Worm (Caenorhabditis elegans): ENCODE measurements around the gene C45H4.21.

C45H4.21 gene

DNA sequence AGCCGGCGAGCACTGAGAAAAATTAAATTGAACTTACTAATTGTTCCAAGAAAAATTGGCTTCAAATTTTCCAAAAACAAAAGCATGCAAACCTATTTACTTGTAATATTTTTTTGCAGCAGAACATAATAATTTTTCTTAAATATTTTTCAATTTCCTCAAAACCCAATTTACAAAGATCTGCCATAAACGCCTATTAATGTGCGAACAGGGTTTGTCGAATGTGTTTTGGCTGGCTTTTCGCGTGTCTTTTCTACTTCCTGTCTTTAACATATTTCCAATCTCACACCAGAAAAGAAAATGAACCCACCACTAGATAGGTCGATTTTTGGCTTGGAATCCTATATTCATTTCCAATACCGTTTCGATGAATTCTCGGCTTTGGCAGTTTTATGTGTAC lies 25.9 kb upstream of the C45H4.21 start, which contains the start of gene C45H4.18:
C45H4.18 (plus strand) TSS at position 301 of the 400 bp plus-strand sequence.
- no peak for TF ChIP-seq elt-3 (tag; optimal IDR thresholded peaks at IDR 0.05)
- TF ChIP-seq lin-35 (GFP tag; optimal IDR thresholded peaks at IDR 0.05) = no peak
- TF ChIP-seq tbx-2 (tag; optimal IDR thresholded peaks at IDR 0.05) = no peak
- TF ChIP-seq blmp-1 (tag; optimal IDR thresholded peaks at IDR 0.05) = no peak
- no peak for TF ChIP-seq unc-30 (tag; optimal IDR thresholded peaks at IDR 0.05)
- no peak for TF ChIP-seq sox-4 (tag; optimal IDR thresholded peaks at IDR 0.05)
- TF ChIP-seq F16B12.6 (tag; optimal IDR thresholded peaks at IDR 0.05) = no peak
- TF ChIP-seq ceh-63 (GFP tag; optimal IDR thresholded peaks at IDR 0.05) = no peak
- TF ChIP-seq egl-13 (tag; optimal IDR thresholded peaks at IDR 0.05) = no peak
- TF ChIP-seq unc-130 (tag; optimal IDR thresholded peaks at IDR 0.05) = no peak
- TF ChIP-seq xbp-1 (tag; optimal IDR thresholded peaks at IDR 0.05) = no peak
- no peak for TF ChIP-seq snu-23 (GFP tag; optimal IDR thresholded peaks at IDR 0.05)
- no peak for TF ChIP-seq nhr-76 (tag; optimal IDR thresholded peaks at IDR 0.05)
- TF ChIP-seq lin-39 (tag; optimal IDR thresholded peaks at IDR 0.05) = no peak
- TF ChIP-seq alr-1 (tag; optimal IDR thresholded peaks at IDR 0.05; ENCODE audit: borderline replicate concordance) = no peak
- TF ChIP-seq nhr-77 (tag; optimal IDR thresholded peaks at IDR 0.05) = no peak
- TF ChIP-seq ceh-90 (tag; optimal IDR thresholded peaks at IDR 0.05) = no peak

DNA sequence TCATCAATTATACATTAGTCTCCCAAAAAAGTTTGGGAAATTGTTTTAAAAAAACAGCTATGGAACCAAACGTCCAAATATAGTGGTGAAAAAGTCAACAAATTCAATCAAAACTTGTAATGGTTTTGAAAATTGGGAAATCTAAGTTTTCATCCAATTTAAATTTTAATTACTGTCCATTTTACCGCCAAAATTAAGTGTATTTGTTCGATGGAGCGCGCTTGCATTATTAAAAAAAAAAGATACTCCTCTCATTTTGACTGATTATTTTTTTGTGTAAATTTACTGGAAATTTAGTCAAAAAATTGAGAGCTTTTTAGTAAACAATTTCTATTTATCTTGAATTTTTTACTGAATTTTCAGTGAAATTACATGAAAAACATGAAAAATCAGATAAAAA lies 25.1 kb upstream of the C45H4.21 start:
- TF ChIP-seq efl-1 (optimal IDR thresholded peaks at IDR 0.05) (no peak), efl-1 (GFP tag; optimal IDR thresholded peaks at IDR 0.05 in 1 of 2) (peak; percentile 19 to 92), nhr-84 (tag; optimal IDR thresholded peaks at IDR 0.05) (no peak)

DNA sequence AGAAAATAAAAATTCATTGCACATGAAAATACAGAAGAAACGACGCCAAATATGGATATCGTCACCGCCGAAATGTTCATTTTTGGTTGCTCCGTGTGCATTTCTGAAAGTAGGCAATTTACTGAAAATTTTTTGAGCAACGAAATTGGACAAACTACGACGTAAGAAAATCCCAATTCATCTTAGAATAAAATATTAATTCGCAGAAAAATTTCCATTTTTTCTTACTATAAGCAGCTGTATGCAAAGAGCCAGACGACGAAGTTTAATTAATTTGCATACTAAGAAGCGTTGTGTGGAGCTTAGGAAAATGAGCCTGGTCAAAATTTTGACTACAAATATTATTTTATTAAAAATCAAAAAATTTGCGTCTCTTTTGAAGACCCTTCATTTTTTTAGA lies 17.3 kb upstream of the C45H4.21 start, which contains the start of gene srbc-19:
srbc-19 (minus strand) TSS at position 101 of the 400 bp plus-strand sequence.
- TF ChIP-seq pqm-1 (tag; optimal IDR thresholded peaks at IDR 0.05) (no peak), isw-1 (GFP tag; IDR thresholded peaks at IDR 0.05) (no peak), tlp-1 (tag; optimal IDR thresholded peaks at IDR 0.05) (no peak)

DNA sequence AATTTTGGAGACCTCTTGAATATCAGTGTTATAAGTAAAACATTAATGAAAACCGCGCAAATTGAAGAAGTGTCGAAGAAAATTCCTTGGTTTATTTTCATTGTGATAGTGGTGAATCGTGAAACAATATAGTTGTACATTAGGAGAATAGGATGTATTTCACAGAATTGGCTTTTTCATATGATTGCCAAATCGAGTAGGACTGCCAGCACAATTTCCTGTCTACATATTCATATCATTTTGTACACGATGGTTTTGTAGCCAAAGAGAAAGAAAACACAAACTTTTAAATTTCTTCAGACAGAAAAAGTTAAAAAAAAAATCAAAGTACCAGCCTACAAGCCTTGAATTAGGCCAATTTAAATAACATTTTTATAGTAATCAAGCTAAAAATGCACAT lies 14.4 kb upstream of the C45H4.21 start, which contains the start of gene str-255:
str-255 (minus strand) TSS at position 101 of the 400 bp plus-strand sequence.
- TF ChIP-seq aly-2 (tag; optimal IDR thresholded peaks at IDR 0.05) (no peak), swsn-7 (tag; optimal IDR thresholded peaks at IDR 0.05) (no peak), ceh-63 (GFP tag; optimal IDR thresholded peaks at IDR 0.05) (no peak), lsy-2 (tag; optimal IDR thresholded peaks at IDR 0.05) (no peak), nhr-47 (tag; optimal IDR thresholded peaks at IDR 0.05) (no peak), egl-13 (tag; optimal IDR thresholded peaks at IDR 0.05) (no peak)

DNA sequence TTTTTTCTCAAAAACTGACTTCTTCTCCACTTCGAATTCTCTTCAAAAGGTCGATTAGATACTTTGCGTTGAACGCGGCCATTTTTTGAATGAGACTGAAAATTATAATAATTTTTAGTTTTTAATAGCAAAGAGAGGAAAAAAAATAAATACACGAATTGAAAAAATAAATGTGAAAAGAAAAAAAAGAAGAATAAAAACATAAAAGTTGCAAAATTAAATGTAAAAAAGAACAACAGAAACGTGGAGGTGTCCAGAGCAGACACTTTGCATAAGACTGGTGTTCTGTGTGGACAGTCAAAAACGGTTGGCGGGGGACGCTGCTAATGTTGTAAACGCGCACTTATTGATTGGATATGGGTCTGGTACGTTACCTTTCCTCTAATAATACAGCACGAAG lies 10.0 kb upstream of the C45H4.21 start, which contains the start of gene C45H4.14:
C45H4.14 (minus strand) TSS at position 101 of the 400 bp plus-strand sequence.
- no peak for TF ChIP-seq nhr-237 (tag; optimal IDR thresholded peaks at IDR 0.05)
- no peak for TF ChIP-seq unc-62 (GFP tag; optimal IDR thresholded peaks at IDR 0.05)
- no peak for TF ChIP-seq unc-130 (tag; optimal IDR thresholded peaks at IDR 0.05)
- no peak for TF ChIP-seq fos-1 (tag; optimal IDR thresholded peaks at IDR 0.05)
- no peak for TF ChIP-seq hlh-17 (GFP tag; optimal IDR thresholded peaks at IDR 0.05; ENCODE audit: borderline replicate concordance)
- no peak for TF ChIP-seq hpl-2 (GFP tag; optimal IDR thresholded peaks at IDR 0.05)
- TF ChIP-seq mab-9 (GFP tag; IDR thresholded peaks at IDR 0.05) = no peak
- no peak for TF ChIP-seq ceh-90 (tag; optimal IDR thresholded peaks at IDR 0.05)
- no peak for TF ChIP-seq hlh-4 (tag; optimal IDR thresholded peaks at IDR 0.05)
- no peak for TF ChIP-seq alr-1 (tag; optimal IDR thresholded peaks at IDR 0.05; ENCODE audit: borderline replicate concordance)
- no peak for TF ChIP-seq lin-15B (tag; optimal IDR thresholded peaks at IDR 0.05)
- no peak for TF ChIP-seq xbp-1 (tag; optimal IDR thresholded peaks at IDR 0.05)
- TF ChIP-seq aha-1 (tag; optimal IDR thresholded peaks at IDR 0.05) = no peak
- no peak for TF ChIP-seq nhr-71 (tag; optimal IDR thresholded peaks at IDR 0.05)
- TF ChIP-seq C16A3.4 (tag; optimal IDR thresholded peaks at IDR 0.05) = no peak
- TF ChIP-seq nhr-47 (tag; optimal IDR thresholded peaks at IDR 0.05) = no peak
- no peak for TF ChIP-seq elt-2 (tag; optimal IDR thresholded peaks at IDR 0.05)
- no peak for TF ChIP-seq lin-35 (GFP tag; optimal IDR thresholded peaks at IDR 0.05)
- TF ChIP-seq ceh-88 (GFP tag; IDR thresholded peaks at IDR 0.05) = no peak
- TF ChIP-seq F16B12.6 (tag; optimal IDR thresholded peaks at IDR 0.05) = no peak

Data from whole organism, L1 larva.